Fruit fly (Drosophila melanogaster): ENCODE data around the gene CG34462.

Gene CG34462

dm6 chr3L:8374107-8374506 is 45.7 kb downstream of the CG34462 start:
- TF ChIP-seq CG14711 (tag; optimal IDR thresholded peaks at IDR 0.05): no peak

DNA sequence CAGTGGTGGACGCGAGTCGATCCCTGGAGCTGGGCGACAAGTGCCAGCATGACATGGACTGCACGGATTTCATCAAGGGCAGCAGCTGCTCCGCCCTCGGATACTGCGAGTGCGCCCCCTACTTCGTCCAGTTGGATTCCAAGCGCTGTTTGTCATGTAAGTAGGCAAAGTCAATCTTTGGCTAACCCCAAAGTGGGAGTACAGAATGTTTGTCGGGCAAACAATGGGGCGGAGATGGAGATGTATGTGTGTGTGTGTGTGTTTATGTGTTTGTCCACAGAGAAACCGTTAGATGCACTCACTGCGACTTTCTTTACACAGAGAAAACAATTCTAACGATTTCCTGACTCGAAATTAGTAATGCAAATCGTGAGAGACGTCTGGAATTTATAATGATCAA is 50.8 kb downstream of the CG34462 start:
- TF ChIP-seq pad (GFP tag; optimal IDR thresholded peaks at IDR 0.05): no peak
- TF ChIP-seq CG12768 (GFP tag; optimal IDR thresholded peaks at IDR 0.05): no peak
